Fruit fly (Drosophila melanogaster) whole organism: Measurements from ENCODE around the gene CG3009.

Source experiments
- CG8478 ChIP-seq: fragments of >200 bp; optimal IDR thresholded peaks from 2 replicates; lab custom pipeline; 2018; ENCODE audit warnings: inconsistent platforms
- EcR ChIP-seq, 2 experiments: fragments of >200 bp; optimal IDR thresholded peaks; 2 replicates each; lab custom pipeline; 2017; ENCODE audit warnings: missing biosample characterization in 2 of 2, missing genetic modification characterization in 2 of 2, missing genetic modification reagents in 2 of 2
- pan ChIP-seq: fragments of >200 bp; optimal IDR thresholded peaks from 2 replicates; lab custom pipeline; 2017
- psq ChIP-seq: fragments of >200 bp; optimal IDR thresholded peaks from 2 replicates; lab custom pipeline; 2017
- usp ChIP-seq: fragments of >200 bp; optimal IDR thresholded peaks from 2 replicates; lab custom pipeline; 2017; ENCODE audit warnings: missing biosample characterization, missing genetic modification characterization, mixed read lengths

DNA sequence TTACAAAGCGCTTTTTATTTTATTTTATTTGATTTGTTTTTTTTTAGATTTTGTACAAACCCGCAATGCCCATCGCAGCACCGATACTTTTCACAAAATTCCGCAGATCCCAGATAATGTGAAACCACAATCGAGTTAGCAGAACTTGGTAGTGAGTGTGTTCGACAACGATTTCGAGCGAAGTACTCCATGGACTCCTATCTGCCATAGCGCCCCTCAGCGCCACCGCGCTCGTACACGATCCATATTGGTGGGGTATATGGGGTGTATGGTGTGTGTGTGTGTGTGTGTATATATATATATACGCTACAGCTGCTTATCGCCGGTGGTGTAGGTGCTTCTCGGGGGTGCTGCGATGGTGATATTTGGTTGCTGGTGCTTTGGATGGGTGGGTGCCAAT is 54.0 kb downstream of the CG3009 start:
- TF ChIP-seq usp (no peak), pan (lab: Kevin White, UChicago) (no peak), psq (lab: Kevin White, UChicago) (no peak), CG8478 (lab: Kevin White, UChicago) (no peak), EcR (GFP tag; optimal IDR thresholded peaks at IDR 0.05; lab: Kevin White, UChicago) (no peak)
